Worm (Caenorhabditis elegans): ENCODE measurements around the gene F27B3.6.

The F27B3.6 gene

ce11 chrIII:6608101-6608672 is 29.8 kb upstream of the F27B3.6 start, which contains the start of the genes mdh-2 and F20H11.4 (continued):
- TF ChIP-seq K12H6.12 (tag; optimal IDR thresholded peaks at IDR 0.05) (no peak), egl-18 (GFP tag; IDR thresholded peaks at IDR 0.05) (no peak), madf-6 (GFP tag; IDR thresholded peaks at IDR 0.05) (peak; percentile 76), sea-2 (GFP tag; IDR thresholded peaks at IDR 0.05) (no peak), snpc-4 (GFP tag; optimal IDR thresholded peaks at IDR 0.05) (no peak), snpc-4 (tag; optimal IDR thresholded peaks at IDR 0.05) (no peak), attf-6 (GFP tag; IDR thresholded peaks at IDR 0.05) (no peak), K11D2.4 (GFP tag; IDR thresholded peaks at IDR 0.05) (no peak), snpc-3.4 (tag; optimal IDR thresholded peaks at IDR 0.05) (peak; percentile 17), lag-1 (GFP tag; IDR thresholded peaks at IDR 0.05) (no peak), aptf-2 (GFP tag; conservative IDR thresholded peaks at IDR 0.05) (no peak), sdz-38 (tag; optimal IDR thresholded peaks at IDR 0.05) (no peak), him-1 (tag; optimal IDR thresholded peaks at IDR 0.05) (no peak), B0019.2 (GFP tag; conservative IDR thresholded peaks at IDR 0.05) (no peak), lin-40 (tag; optimal IDR thresholded peaks at IDR 0.05) (peak; percentile 37), ceh-91 (GFP tag; IDR thresholded peaks at IDR 0.05) (peak; percentile 44; the same call in 1 of the 2 replicates), attf-3 (GFP tag; conservative IDR thresholded peaks at IDR 0.05) (no peak)

ce11 chrIII:6607646-6608045 is 29.2 kb upstream of the F27B3.6 start:
- peak; percentile 56; the same call in 1 of the 2 replicates for TF ChIP-seq lin-26 (GFP tag; IDR thresholded peaks at IDR 0.05)
- TF ChIP-seq K11D2.4 (GFP tag; IDR thresholded peaks at IDR 0.05): no peak

ce11 chrIII:6607067-6607466 is 28.7 kb upstream of the F27B3.6 start:
- TF ChIP-seq ztf-18 (tag; optimal IDR thresholded peaks at IDR 0.05): no peak
- TF ChIP-seq F52B5.7 (tag; optimal IDR thresholded peaks at IDR 0.05): no peak
- TF ChIP-seq madf-6 (GFP tag; IDR thresholded peaks at IDR 0.05): 0 out of 2 replicates have a peak, but pooled peaks have one; percentile 10
- 0 out of 2 replicates have a peak, but pooled peaks have one; percentile 6 for TF ChIP-seq zfh-2 (GFP tag; conservative IDR thresholded peaks at IDR 0.05)
- TF ChIP-seq mes-4 (tag; optimal IDR thresholded peaks at IDR 0.05): no peak

ce11 chrIII:6606641-6607040 is 28.2 kb upstream of the F27B3.6 start:
- TF ChIP-seq F55B11.4 (tag; optimal IDR thresholded peaks at IDR 0.05; ENCODE audit: borderline replicate concordance, insufficient read depth): no peak
- no peak for TF ChIP-seq fkh-3 (tag; optimal IDR thresholded peaks at IDR 0.05)
- no peak for TF ChIP-seq ztf-18 (tag; optimal IDR thresholded peaks at IDR 0.05)
- no peak for TF ChIP-seq pha-4 (tag; optimal IDR thresholded peaks at IDR 0.05)

- TF ChIP-seq ceh-40 (GFP tag; IDR thresholded peaks at IDR 0.05): no peak
- no peak for TF ChIP-seq nfya-2 (GFP tag; IDR thresholded peaks at IDR 0.05)
- peak; percentile 54 for TF ChIP-seq die-1 (tag; optimal IDR thresholded peaks at IDR 0.05)
- peak; percentile 63 for TF ChIP-seq ZK185.1 (tag; optimal IDR thresholded peaks at IDR 0.05; ENCODE audit: poor library complexity, severe bottlenecking)
- TF ChIP-seq dox-1 (GFP tag; IDR thresholded peaks at IDR 0.05): peak; percentile 72
- TF ChIP-seq aptf-2 (GFP tag; conservative IDR thresholded peaks at IDR 0.05): no peak
- TF ChIP-seq snpc-1.3 (tag; optimal IDR thresholded peaks at IDR 0.05; ENCODE audit: insufficient read depth): peak; percentile 20
- TF ChIP-seq mxl-1 (tag; optimal IDR thresholded peaks at IDR 0.05): no peak
- TF ChIP-seq sea-2 (GFP tag; IDR thresholded peaks at IDR 0.05): no peak
- TF ChIP-seq egl-44 (GFP tag; IDR thresholded peaks at IDR 0.05): no peak
- TF ChIP-seq bed-1 (GFP tag; IDR thresholded peaks at IDR 0.05): no peak
- TF ChIP-seq sptf-2 (GFP tag; optimal IDR thresholded peaks at IDR 0.05): no peak
- peak; percentile 85 for TF ChIP-seq tlf-1 (GFP tag; optimal IDR thresholded peaks at IDR 0.05)
- TF ChIP-seq snpc-4 (GFP tag; optimal IDR thresholded peaks at IDR 0.05): no peak
- peak in 3 of 4 experiments; percentile 50 to 64 (median 53) for TF ChIP-seq snpc-4 (tag; optimal IDR thresholded peaks at IDR 0.05)
- TF ChIP-seq bed-2 (GFP tag; IDR thresholded peaks at IDR 0.05): no peak
- TF ChIP-seq hlh-26 (GFP tag; conservative IDR thresholded peaks at IDR 0.05): no peak
- TF ChIP-seq F57A8.1 (GFP tag; optimal IDR thresholded peaks at IDR 0.05): no peak
- no peak for TF ChIP-seq lag-1 (GFP tag; IDR thresholded peaks at IDR 0.05)
- no peak for TF ChIP-seq lsy-27 (tag; optimal IDR thresholded peaks at IDR 0.05; ENCODE audit: borderline replicate concordance, insufficient read depth)
- no peak for TF ChIP-seq attf-3 (GFP tag; conservative IDR thresholded peaks at IDR 0.05)
Observed at ce11 chrIII:6606022-6606467, 27.6 kb upstream of the F27B3.6 start.

All from whole organism, young adult.